Worm (Caenorhabditis elegans) whole organism, L2 larva: ENCODE results near the gene rpt-2.

Source experiments
- F13H6.1 ChIP-seq: sonication (generic microtip); optimal IDR thresholded peaks from 2 replicates; lab custom pipeline; 2016; ENCODE audit warnings: missing genetic modification characterization, missing compliant biosample characterization
- Y55F3AM.14 ChIP-seq: fragments of 200-800 bp; sonication (Bioruptor generic); optimal IDR thresholded peaks from 2 replicates; lab custom pipeline; 2018; ENCODE audit warnings: mild to moderate bottlenecking, missing genetic modification characterization, missing compliant biosample characterization
- ZK546.5 ChIP-seq: sonication (generic microtip); optimal IDR thresholded peaks from 2 replicates; lab custom pipeline; 2017; ENCODE audit warnings: missing biosample characterization, missing genetic modification characterization
- alr-1 ChIP-seq: fragments of 150-350 bp; optimal IDR thresholded peaks from 2 replicates; lab custom pipeline; 2014; ENCODE audit warnings: missing biosample characterization, missing genetic modification characterization
- elt-3 ChIP-seq: sonication (generic microtip); optimal IDR thresholded peaks from 2 replicates; lab custom pipeline; 2017; ENCODE audit warnings: missing biosample characterization, missing genetic modification characterization
- fos-1 ChIP-seq: fragments of 150-350 bp; optimal IDR thresholded peaks from 2 replicates; lab custom pipeline; 2014; ENCODE audit warnings: missing biosample characterization, missing genetic modification characterization
- lin-11 ChIP-seq: fragments of 150-350 bp; sonication (generic microtip); optimal IDR thresholded peaks from 2 replicates; lab custom pipeline; 2014; ENCODE audit warnings: missing biosample characterization, missing genetic modification characterization, inconsistent platforms, mixed read lengths
- peb-1 ChIP-seq: fragments of 150-350 bp; optimal IDR thresholded peaks from 2 replicates; lab custom pipeline; 2014; ENCODE audit warnings: missing biosample characterization, missing genetic modification characterization
- sma-3 ChIP-seq: sonication (generic microtip); optimal IDR thresholded peaks from 2 replicates; lab custom pipeline; 2016; ENCODE audit warnings: missing genetic modification reagents, missing genetic modification characterization, missing compliant biosample characterization
- snpc-4 ChIP-seq: fragments of 150-350 bp; optimal IDR thresholded peaks from 2 replicates; lab custom pipeline; 2014; ENCODE audit warnings: missing biosample characterization, missing genetic modification characterization
- unc-62 ChIP-seq: fragments of 150-350 bp; optimal IDR thresholded peaks from 2 replicates; lab custom pipeline; 2014; ENCODE audit warnings: missing biosample characterization, missing genetic modification reagents, missing genetic modification characterization
- zag-1 ChIP-seq: fragments of 150-350 bp; optimal IDR thresholded peaks from 2 replicates; lab custom pipeline; 2014; ENCODE audit warnings: missing biosample characterization, missing genetic modification characterization
- ztf-11 ChIP-seq: sonication (generic microtip); optimal IDR thresholded peaks from 2 replicates; lab custom pipeline; 2017; ENCODE audit warnings: missing biosample characterization, missing genetic modification characterization

- no peak for TF ChIP-seq peb-1
- TF ChIP-seq ztf-11, result no peak
- TF ChIP-seq zag-1 (tag; lab: Kevin White, UChicago), result no peak
- no peak for TF ChIP-seq Y55F3AM.14 (GFP tag; lab: Kevin White, UChicago)
- no peak for TF ChIP-seq snpc-4 (tag; lab: Kevin White, UChicago)
- no peak for TF ChIP-seq elt-3 (tag; lab: Kevin White, UChicago)
- no peak for TF ChIP-seq F13H6.1 (tag; lab: Kevin White, UChicago)
- no peak for TF ChIP-seq sma-3
- TF ChIP-seq alr-1, result no peak
- TF ChIP-seq ZK546.5 (tag; lab: Kevin White, UChicago), result no peak
- TF ChIP-seq lin-11 (tag; lab: Kevin White, UChicago), result no peak
- no peak for TF ChIP-seq unc-62
- TF ChIP-seq fos-1, result no peak
These were observed 21.4 kb downstream of the rpt-2 start, which contains the start of gene cpg-4 for ce11 chrV:5996114-5996513.
